Fruit fly (Drosophila melanogaster): Measurements from ENCODE around the gene CG11498.

The CG11498 gene

dm6 chr3R:30134063-30135047 is 25.9 kb downstream of the CG11498 start, which contains the start of gene Tpi (continued):
- TF ChIP-seq az2 (GFP tag; optimal IDR thresholded peaks at IDR 0.05) (peak; percentile 41), zen2 (GFP tag; IDR thresholded peaks at IDR 0.05; ENCODE audit: partially characterized antibody) (no peak), E2f2 (GFP tag; IDR thresholded peaks at IDR 0.05) (peak; percentile 56; the same call in 1 of the 2 replicates), NK7.1 (GFP tag; optimal IDR thresholded peaks at IDR 0.05) (no peak), Ptx1 (GFP tag; IDR thresholded peaks at IDR 0.05) (0 out of 2 replicates have a peak, but pooled peaks have one; percentile 8), CG13894 (tag; optimal IDR thresholded peaks at IDR 0.05) (no peak), MTF-1 (GFP tag; optimal IDR thresholded peaks at IDR 0.05; ENCODE audit: borderline replicate concordance) (no peak), tgo (GFP tag; IDR thresholded peaks at IDR 0.05) (peak; percentile 34; the same call in 1 of the 3 replicates), pan (optimal IDR thresholded peaks at IDR 0.05) (no peak), pan (GFP tag; optimal IDR thresholded peaks at IDR 0.05 in 1 of 2, IDR thresholded peaks at IDR 0.05 in 1 of 2) (peak in 1 of 2 experiments; percentile 28), Bteb2 (GFP tag; optimal IDR thresholded peaks at IDR 0.05) (peak; percentile 26), zfh2 (GFP tag; optimal IDR thresholded peaks at IDR 0.05) (peak; percentile 62), fd3F (GFP tag; optimal IDR thresholded peaks at IDR 0.05) (peak; percentile 21), CG17385 (GFP tag; optimal IDR thresholded peaks at IDR 0.05) (peak; percentile 23), Drgx (GFP tag; IDR thresholded peaks at IDR 0.05) (no peak), psq (GFP tag; optimal IDR thresholded peaks at IDR 0.05) (no peak), Jarid2 (GFP tag; optimal IDR thresholded peaks at IDR 0.05) (peak; percentile 65), CG43689 (GFP tag; IDR thresholded peaks at IDR 0.05) (no peak), Oli (tag; optimal IDR thresholded peaks at IDR 0.05) (peak; percentile 33), gt (GFP tag; IDR thresholded peaks at IDR 0.05) (no peak), Sox102F (GFP tag; optimal IDR thresholded peaks at IDR 0.05) (peak; percentile 50), CG8478 (optimal IDR thresholded peaks at IDR 0.05) (peak; percentile 91), Elba2 (GFP tag; optimal IDR thresholded peaks at IDR 0.05) (no peak), chn (GFP tag; optimal IDR thresholded peaks at IDR 0.05) (peak; percentile 58), CG9609 (GFP tag; optimal IDR thresholded peaks at IDR 0.05) (no peak), Hr51 (GFP tag; optimal IDR thresholded peaks at IDR 0.05) (peak in 1 of 2 experiments; percentile 66), odd (GFP tag; optimal IDR thresholded peaks at IDR 0.05) (no peak), ewg (GFP tag; optimal IDR thresholded peaks at IDR 0.05) (no peak), Hsf (GFP tag; optimal IDR thresholded peaks at IDR 0.05) (peak; percentile 41), CHES-1-like (GFP tag; optimal IDR thresholded peaks at IDR 0.05) (peak; percentile 17), fu2 (GFP tag; optimal IDR thresholded peaks at IDR 0.05) (no peak), CG7928 (GFP tag; optimal IDR thresholded peaks at IDR 0.05) (no peak), sens-2 (GFP tag; IDR thresholded peaks at IDR 0.05) (no peak), chinmo (GFP tag; IDR thresholded peaks at IDR 0.05; ENCODE audit: partially characterized antibody) (no peak), CG7357 (GFP tag; IDR thresholded peaks at IDR 0.05) (no peak), CG15514 (GFP tag; optimal IDR thresholded peaks at IDR 0.05) (peak; percentile 76), NC2β (GFP tag; optimal IDR thresholded peaks at IDR 0.05) (no peak), CG16815 (GFP tag; optimal IDR thresholded peaks at IDR 0.05) (no peak), CkIIα-i1 (GFP tag; IDR thresholded peaks at IDR 0.05) (0 out of 2 replicates have a peak, but pooled peaks have one; percentile 8), CG31388 (GFP tag; optimal IDR thresholded peaks at IDR 0.05) (no peak), NfI (GFP tag; optimal IDR thresholded peaks at IDR 0.05) (peak; percentile 35), Asciz (GFP tag; optimal IDR thresholded peaks at IDR 0.05) (no peak), ERR (GFP tag; optimal IDR thresholded peaks at IDR 0.05) (peak; percentile 100), knrl (GFP tag; IDR thresholded peaks at IDR 0.05; ENCODE audit: partially characterized antibody) (no peak; the same call in 2 of the 3 replicates), CG7786 (GFP tag; optimal IDR thresholded peaks at IDR 0.05) (peak; percentile 32), CG12236 (GFP tag; optimal IDR thresholded peaks at IDR 0.05) (no peak), CG16863 (GFP tag; optimal IDR thresholded peaks at IDR 0.05) (peak; percentile 21), gcm2 (GFP tag; optimal IDR thresholded peaks at IDR 0.05) (no peak), Atf6 (GFP tag; IDR thresholded peaks at IDR 0.05) (peak; percentile 57)
